Worm (Caenorhabditis elegans): Measurements from ENCODE around the gene F10D7.10.

ce11 chrX:17385102-17385501, 5.5 kb upstream of the F10D7.10 start:
- no peak for TF ChIP-seq K02D7.2 (tag; optimal IDR thresholded peaks at IDR 0.05)
- TF ChIP-seq hlh-8 (tag; optimal IDR thresholded peaks at IDR 0.05): no peak
- no peak for TF ChIP-seq C38D4.7 (GFP tag; optimal IDR thresholded peaks at IDR 0.05)
- no peak for TF ChIP-seq unc-3 (GFP tag; conservative IDR thresholded peaks at IDR 0.05)
- no peak for TF ChIP-seq unc-3 (tag; optimal IDR thresholded peaks at IDR 0.05)
